Fruit fly (Drosophila melanogaster): Measurements from ENCODE around the gene CG15370.

CG15370 gene

DNA sequence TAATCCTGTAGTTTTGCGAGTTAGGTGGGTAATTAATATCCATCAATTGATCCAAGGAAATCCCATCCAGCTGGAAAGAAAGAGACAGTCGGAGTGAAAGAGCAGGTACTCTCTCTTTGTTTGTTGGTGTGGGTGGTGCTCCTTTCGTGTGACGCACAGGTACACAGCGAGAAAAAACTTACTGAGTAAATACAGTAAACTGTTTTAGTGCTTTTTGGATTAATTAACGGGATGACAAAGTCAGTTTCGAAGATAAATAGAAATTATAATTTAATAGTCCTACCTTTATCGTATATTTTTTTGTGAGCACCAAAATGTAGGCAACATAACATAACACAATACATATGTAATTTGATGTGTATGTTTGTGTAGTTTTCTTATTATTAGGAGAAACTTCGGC is 22.8 kb downstream of the CG15370 start (continued):
- no peak for TF ChIP-seq CG17568 (GFP tag; optimal IDR thresholded peaks at IDR 0.05)
- TF ChIP-seq CG14860 (GFP tag; IDR thresholded peaks at IDR 0.05; ENCODE audit: partially characterized antibody) = no peak
- no peak for TF ChIP-seq CG11093 (GFP tag; IDR thresholded peaks at IDR 0.05)
- TF ChIP-seq CG8290 (GFP tag; optimal IDR thresholded peaks at IDR 0.05) = no peak
- TF ChIP-seq CG8290 (tag; optimal IDR thresholded peaks at IDR 0.05) = no peak
- TF ChIP-seq gem (tag; optimal IDR thresholded peaks at IDR 0.05) = peak; percentile 59
- no peak for TF ChIP-seq CG4360 (GFP tag; IDR thresholded peaks at IDR 0.05)
- TF ChIP-seq CG6254 (GFP tag; optimal IDR thresholded peaks at IDR 0.05) = no peak
- TF ChIP-seq wek (GFP tag; optimal IDR thresholded peaks at IDR 0.05) = no peak
- no peak for TF ChIP-seq CrebB (tag; optimal IDR thresholded peaks at IDR 0.05)
- no peak for TF ChIP-seq Dad (GFP tag; optimal IDR thresholded peaks at IDR 0.05)
- no peak for TF ChIP-seq CG12744 (GFP tag; optimal IDR thresholded peaks at IDR 0.05)
- TF ChIP-seq sima (GFP tag; optimal IDR thresholded peaks at IDR 0.05) = no peak
- TF ChIP-seq tin (GFP tag; optimal IDR thresholded peaks at IDR 0.05) = peak; percentile 21
- TF ChIP-seq CG1233 (GFP tag; optimal IDR thresholded peaks at IDR 0.05) = no peak
- TF ChIP-seq CG18599 (GFP tag; optimal IDR thresholded peaks at IDR 0.05) = no peak
- TF ChIP-seq br (optimal IDR thresholded peaks at IDR 0.05) = no peak
- TF ChIP-seq Rfx (GFP tag; IDR thresholded peaks at IDR 0.05) = no peak
- no peak for TF ChIP-seq CG3163 (GFP tag; optimal IDR thresholded peaks at IDR 0.05)
- TF ChIP-seq inv (GFP tag; IDR thresholded peaks at IDR 0.05; ENCODE audit: partially characterized antibody) = no peak
- 0 out of 2 replicates have a peak, but pooled peaks have one; percentile 28 for TF ChIP-seq ranshi (GFP tag; IDR thresholded peaks at IDR 0.05)
- TF ChIP-seq dpn (GFP tag; optimal IDR thresholded peaks at IDR 0.05) = no peak
- no peak for TF ChIP-seq org-1 (GFP tag; optimal IDR thresholded peaks at IDR 0.05)
- TF ChIP-seq Poxn (GFP tag; IDR thresholded peaks at IDR 0.05) = no peak
- TF ChIP-seq Sox100B (GFP tag; optimal IDR thresholded peaks at IDR 0.05) = no peak
- peak; percentile 17 for TF ChIP-seq fd96Cb (tag; optimal IDR thresholded peaks at IDR 0.05)
- TF ChIP-seq Atf3 (GFP tag; optimal IDR thresholded peaks at IDR 0.05) = no peak
- no peak for TF ChIP-seq ATbp (GFP tag; optimal IDR thresholded peaks at IDR 0.05)
- no peak for TF ChIP-seq CG7745 (tag; optimal IDR thresholded peaks at IDR 0.05)
- TF ChIP-seq CG7786 (GFP tag; optimal IDR thresholded peaks at IDR 0.05) = no peak
- no peak for TF ChIP-seq Abd-B (GFP tag; optimal IDR thresholded peaks at IDR 0.05)
- TF ChIP-seq dmrt11E (tag; optimal IDR thresholded peaks at IDR 0.05) = peak; percentile 62
- no peak for TF ChIP-seq E2f2 (GFP tag; IDR thresholded peaks at IDR 0.05)
- peak; percentile 33 for TF ChIP-seq Sox102F (GFP tag; optimal IDR thresholded peaks at IDR 0.05)
- TF ChIP-seq Rx (GFP tag; IDR thresholded peaks at IDR 0.05) = no peak
- no peak for TF ChIP-seq maf-S (GFP tag; optimal IDR thresholded peaks at IDR 0.05)
- no peak for TF ChIP-seq HLHmδ (GFP tag; optimal IDR thresholded peaks at IDR 0.05)
- no peak for TF ChIP-seq repo (GFP tag; optimal IDR thresholded peaks at IDR 0.05)
- peak; percentile 8 for TF ChIP-seq D19A (tag; optimal IDR thresholded peaks at IDR 0.05)
- TF ChIP-seq gcm (GFP tag; optimal IDR thresholded peaks at IDR 0.05) = no peak
- peak; percentile 30 for TF ChIP-seq Hsf (GFP tag; optimal IDR thresholded peaks at IDR 0.05)
- TF ChIP-seq slp2 (GFP tag; optimal IDR thresholded peaks at IDR 0.05) = no peak
- no peak for TF ChIP-seq scrt (GFP tag; optimal IDR thresholded peaks at IDR 0.05)
- no peak for TF ChIP-seq dmrt99B (tag; optimal IDR thresholded peaks at IDR 0.05)
- no peak for TF ChIP-seq Sry-β (GFP tag; optimal IDR thresholded peaks at IDR 0.05)
- no peak for TF ChIP-seq CG11504 (tag; optimal IDR thresholded peaks at IDR 0.05)
- peak; percentile 3 for TF ChIP-seq CG7556 (GFP tag; optimal IDR thresholded peaks at IDR 0.05)
- TF ChIP-seq croc (GFP tag; conservative IDR thresholded peaks at IDR 0.05) = no peak
- TF ChIP-seq CG18262 (tag; optimal IDR thresholded peaks at IDR 0.05) = peak; percentile 28
- TF ChIP-seq CG10431 (GFP tag; optimal IDR thresholded peaks at IDR 0.05) = no peak
- TF ChIP-seq Scr (GFP tag; IDR thresholded peaks at IDR 0.05; ENCODE audit: partially characterized antibody) = no peak
- no peak for TF ChIP-seq twi (tag; optimal IDR thresholded peaks at IDR 0.05)
